Fruit fly (Drosophila melanogaster) whole organism, embryonic: ENCODE results near the gene CG17652.

ENCODE experiments used
- Adf1 ChIP-seq: fragments of 200-800 bp; sonication (Bioruptor generic); IDR thresholded peaks from 2 replicates; pipeline ENCODE4 v1.3.6; 2022; ENCODE audit warnings: missing biosample characterization, missing genetic modification characterization
- Antp ChIP-seq: fragments of 200-800 bp; sonication (Bioruptor generic); optimal IDR thresholded peaks from 3 replicates; lab custom pipeline; 2016; ENCODE audit warnings: missing biosample characterization, missing genetic modification characterization
- B-H2 ChIP-seq: fragments of 200-800 bp; sonication (Bioruptor generic); optimal IDR thresholded peaks from 2 replicates; lab custom pipeline; 2018; ENCODE audit warnings: missing biosample characterization, mild to moderate bottlenecking, missing genetic modification characterization
- CG10267 ChIP-seq: fragments of 200-800 bp; sonication (Bioruptor generic); optimal IDR thresholded peaks from 2 replicates; lab custom pipeline; 2018; ENCODE audit warnings: missing biosample characterization, mild to moderate bottlenecking, missing genetic modification characterization, moderate library complexity
- CG11247 ChIP-seq: fragments of 200-800 bp; sonication (Bioruptor generic); IDR thresholded peaks from 2 replicates; pipeline ENCODE4 v1.3.6; 2022; ENCODE audit warnings: missing biosample characterization, missing genetic modification characterization
- CG12659 ChIP-seq: fragments of 200-800 bp; sonication (Bioruptor generic); optimal IDR thresholded peaks from 3 replicates; lab custom pipeline; 2017; ENCODE audit warnings: mild to moderate bottlenecking, missing biosample characterization, missing genetic modification reagents, missing genetic modification characterization
- CG13775 ChIP-seq: fragments of 200-800 bp; sonication (Bioruptor generic); optimal IDR thresholded peaks from 3 replicates; lab custom pipeline; 2017; ENCODE audit warnings: missing biosample characterization, mild to moderate bottlenecking, missing genetic modification characterization
- CG16863 ChIP-seq: fragments of 200-800 bp; sonication (Bioruptor generic); optimal IDR thresholded peaks from 3 replicates; lab custom pipeline; 2016; ENCODE audit warnings: missing biosample characterization, missing genetic modification characterization
- CG18619 ChIP-seq: fragments of 200-800 bp; sonication (Bioruptor generic); optimal IDR thresholded peaks from 3 replicates; lab custom pipeline; 2017; ENCODE audit warnings: missing biosample characterization, mild to moderate bottlenecking, missing genetic modification characterization
- CG3065 ChIP-seq: fragments of 200-800 bp; sonication (Bioruptor generic); optimal IDR thresholded peaks from 2 replicates; lab custom pipeline; 2016; ENCODE audit warnings: missing biosample characterization, missing genetic modification characterization
- CG32772 ChIP-seq: fragments of 200-800 bp; sonication (Bioruptor generic); IDR thresholded peaks from 2 replicates; pipeline ENCODE4 v1.3.6; 2022; ENCODE audit warnings: missing biosample characterization, missing genetic modification characterization
- CG43689 ChIP-seq: fragments of 200-800 bp; sonication (Bioruptor generic); IDR thresholded peaks from 2 replicates; pipeline ENCODE4 v1.3.6; 2022; ENCODE audit warnings: missing biosample characterization, missing genetic modification characterization
- CG4820 ChIP-seq: fragments of 200-800 bp; sonication (Bioruptor generic); optimal IDR thresholded peaks from 3 replicates; lab custom pipeline; 2016; ENCODE audit warnings: missing biosample characterization, missing genetic modification characterization
- CG5953 ChIP-seq: fragments of 200-800 bp; sonication (Bioruptor generic); IDR thresholded peaks from 2 replicates; pipeline ENCODE4 v1.3.6; 2022; ENCODE audit warnings: missing biosample characterization, missing genetic modification characterization
- CG7786 ChIP-seq: fragments of 200-800 bp; sonication (Bioruptor generic); optimal IDR thresholded peaks from 2 replicates; lab custom pipeline; 2016; ENCODE audit warnings: missing biosample characterization, missing genetic modification characterization
- CG7928 ChIP-seq: fragments of 200-800 bp; sonication (Bioruptor generic); optimal IDR thresholded peaks from 2 replicates; lab custom pipeline; 2017; ENCODE audit warnings: missing biosample characterization, mild to moderate bottlenecking, missing genetic modification characterization
- CG7987 ChIP-seq: fragments of 200-800 bp; sonication (Bioruptor generic); optimal IDR thresholded peaks from 2 replicates; lab custom pipeline; 2018; ENCODE audit warnings: missing biosample characterization, mild to moderate bottlenecking, missing genetic modification characterization, moderate library complexity
- CG8359 ChIP-seq: fragments of 200-800 bp; sonication (Bioruptor generic); optimal IDR thresholded peaks from 2 replicates; lab custom pipeline; 2017; ENCODE audit warnings: missing biosample characterization, mild to moderate bottlenecking, missing genetic modification characterization, borderline replicate concordance
- CG8765 ChIP-seq: fragments of 200-800 bp; sonication (Bioruptor generic); IDR thresholded peaks from 2 replicates; pipeline ENCODE4 v1.3.6; 2022; ENCODE audit warnings: missing biosample characterization, missing genetic modification characterization
- CHES-1-like ChIP-seq: fragments of 200-800 bp; sonication (Bioruptor generic); optimal IDR thresholded peaks from 2 replicates; lab custom pipeline; 2016; ENCODE audit warnings: missing biosample characterization, missing genetic modification characterization
- CrebB ChIP-seq: fragments of 200-800 bp; sonication (Bioruptor generic); optimal IDR thresholded peaks from 3 replicates; lab custom pipeline; 2018; ENCODE audit warnings: missing biosample characterization, mild to moderate bottlenecking, missing genetic modification characterization
- Dip3 ChIP-seq: fragments of 200-800 bp; sonication (Bioruptor generic); optimal IDR thresholded peaks from 3 replicates; lab custom pipeline; 2016; ENCODE audit warnings: missing biosample characterization, missing genetic modification characterization
- Fer2 ChIP-seq: fragments of 200-800 bp; sonication (Bioruptor generic); optimal IDR thresholded peaks from 2 replicates; lab custom pipeline; 2018; ENCODE audit warnings: missing biosample characterization, mild to moderate bottlenecking, missing genetic modification characterization, moderate library complexity
- Hmr ChIP-seq: fragments of 200-800 bp; sonication (Bioruptor generic); optimal IDR thresholded peaks from 3 replicates; lab custom pipeline; 2017; ENCODE audit warnings: mild to moderate bottlenecking, missing biosample characterization, missing genetic modification reagents, missing genetic modification characterization
- Jarid2 ChIP-seq: fragments of 200-800 bp; sonication (Bioruptor generic); optimal IDR thresholded peaks from 3 replicates; lab custom pipeline; 2017; ENCODE audit warnings: mild to moderate bottlenecking, missing biosample characterization, missing genetic modification reagents, missing genetic modification characterization
- Kr ChIP-seq: fragments of 200-800 bp; sonication (Bioruptor generic); optimal IDR thresholded peaks from 2 replicates; lab custom pipeline; 2017; ENCODE audit warnings: missing biosample characterization, mild to moderate bottlenecking, missing genetic modification characterization
- NfI ChIP-seq: fragments of 200-800 bp; sonication (Bioruptor generic); optimal IDR thresholded peaks from 3 replicates; lab custom pipeline; 2018; ENCODE audit warnings: missing biosample characterization, mild to moderate bottlenecking, missing genetic modification characterization, moderate library complexity
- Poxn ChIP-seq: fragments of 200-800 bp; sonication (Bioruptor generic); IDR thresholded peaks from 2 replicates; pipeline ENCODE4 v1.3.6; 2022; ENCODE audit warnings: missing biosample characterization, missing genetic modification characterization
- Scr ChIP-seq: fragments of 200-800 bp; sonication (Bioruptor generic); IDR thresholded peaks from 2 replicates; pipeline ENCODE4 v1.3.6; 2022; ENCODE audit warnings: missing biosample characterization, missing genetic modification characterization; ENCODE audit not compliant: partially characterized antibody
- Side ChIP-seq: fragments of 200-800 bp; sonication (Bioruptor generic); optimal IDR thresholded peaks from 2 replicates; lab custom pipeline; 2016; ENCODE audit warnings: missing biosample characterization, missing genetic modification characterization
- Sin3A ChIP-seq: fragments of >200 bp; optimal IDR thresholded peaks from 2 replicates; lab custom pipeline; 2018
- az2 ChIP-seq: fragments of 200-800 bp; sonication (Bioruptor generic); optimal IDR thresholded peaks from 3 replicates; lab custom pipeline; 2016; ENCODE audit warnings: missing biosample characterization, missing genetic modification characterization
- br ChIP-seq: fragments of >200 bp; optimal IDR thresholded peaks from 2 replicates; lab custom pipeline; 2017
- caup ChIP-seq: fragments of 200-800 bp; sonication (Bioruptor generic); optimal IDR thresholded peaks from 3 replicates; lab custom pipeline; 2017; ENCODE audit warnings: missing biosample characterization, mild to moderate bottlenecking, missing genetic modification characterization, moderate library complexity; ENCODE audit not compliant: severe bottlenecking
- dpn ChIP-seq, 2 experiments: fragments of 200-800 bp; sonication (Bioruptor generic); optimal IDR thresholded peaks; 3 replicates each; lab custom pipeline; 2016; ENCODE audit warnings: missing biosample characterization in 2 of 2, missing genetic modification characterization in 2 of 2
- ewg ChIP-seq: fragments of 200-800 bp; sonication (Bioruptor generic); optimal IDR thresholded peaks from 3 replicates; lab custom pipeline; 2017; ENCODE audit warnings: mild to moderate bottlenecking, missing biosample characterization, missing genetic modification reagents, missing genetic modification characterization
- ftz-f1 ChIP-seq: fragments of 200-800 bp; sonication (Bioruptor generic); optimal IDR thresholded peaks from 2 replicates; lab custom pipeline; 2016; ENCODE audit warnings: missing biosample characterization, missing genetic modification characterization
- gce ChIP-seq: fragments of 200-800 bp; sonication (Bioruptor generic); IDR thresholded peaks from 3 replicates; pipeline ENCODE4 v1.3.6; 2022; ENCODE audit warnings: missing biosample characterization, missing genetic modification characterization
- gsb-n ChIP-seq: fragments of 200-800 bp; sonication (Bioruptor generic); optimal IDR thresholded peaks from 3 replicates; lab custom pipeline; 2018; ENCODE audit warnings: missing biosample characterization, mild to moderate bottlenecking, missing genetic modification characterization
- ham ChIP-seq: fragments of 200-800 bp; sonication (Bioruptor generic); IDR thresholded peaks from 2 replicates; pipeline ENCODE4 v1.3.6; 2022; ENCODE audit warnings: missing biosample characterization, missing genetic modification characterization
- hkb ChIP-seq, 2 experiments: fragments of 200-800 bp in 1 of 2; fragments of >200 bp in 1 of 2; sonication (Bioruptor generic) in 1 of 2; IDR thresholded peaks in 1 of 2; optimal IDR thresholded peaks in 1 of 2; 2 replicates each; pipeline versions ENCODE4 v1.3.6 to Lab custom; 2017 to 2022; ENCODE audit warnings: missing biosample characterization in 1 of 2, missing genetic modification characterization in 1 of 2
- run ChIP-seq: fragments of 200-800 bp; sonication (Bioruptor generic); optimal IDR thresholded peaks from 3 replicates; lab custom pipeline; 2018; ENCODE audit warnings: missing biosample characterization, mild to moderate bottlenecking, missing genetic modification characterization
- shn ChIP-seq: fragments of 200-800 bp; sonication (Bioruptor generic); optimal IDR thresholded peaks from 3 replicates; lab custom pipeline; 2016; ENCODE audit warnings: missing biosample characterization, missing genetic modification characterization
- sob ChIP-seq: fragments of 200-800 bp; sonication (Bioruptor generic); IDR thresholded peaks from 2 replicates; pipeline ENCODE4 v1.3.6; 2022; ENCODE audit warnings: missing biosample characterization, missing genetic modification characterization
- sr ChIP-seq: fragments of 200-800 bp; sonication (Bioruptor generic); IDR thresholded peaks from 3 replicates; pipeline ENCODE4 v1.3.6; 2022; ENCODE audit warnings: missing biosample characterization, missing genetic modification characterization
- ssp ChIP-seq: fragments of 200-800 bp; sonication (Bioruptor generic); IDR thresholded peaks from 2 replicates; pipeline ENCODE4 v1.3.6; 2022; ENCODE audit warnings: missing biosample characterization, missing genetic modification characterization
- tll ChIP-seq, 2 experiments: fragments of 200-800 bp in 1 of 2; fragments of >200 bp in 1 of 2; sonication (Bioruptor generic) in 1 of 2; optimal IDR thresholded peaks; 2 replicates each; lab custom pipeline; 2017 to 2019; ENCODE audit warnings: missing biosample characterization in 2 of 2, missing genetic modification characterization in 2 of 2, mild to moderate bottlenecking in 1 of 2, moderate library complexity in 1 of 2
- toy ChIP-seq: fragments of 200-800 bp; sonication (Bioruptor generic); IDR thresholded peaks from 2 replicates; pipeline ENCODE4 v1.3.6; 2022; ENCODE audit warnings: missing biosample characterization, missing genetic modification characterization
- yki ChIP-seq: fragments of >200 bp; optimal IDR thresholded peaks from 3 replicates; lab custom pipeline; 2018

Gene CG17652

DNA sequence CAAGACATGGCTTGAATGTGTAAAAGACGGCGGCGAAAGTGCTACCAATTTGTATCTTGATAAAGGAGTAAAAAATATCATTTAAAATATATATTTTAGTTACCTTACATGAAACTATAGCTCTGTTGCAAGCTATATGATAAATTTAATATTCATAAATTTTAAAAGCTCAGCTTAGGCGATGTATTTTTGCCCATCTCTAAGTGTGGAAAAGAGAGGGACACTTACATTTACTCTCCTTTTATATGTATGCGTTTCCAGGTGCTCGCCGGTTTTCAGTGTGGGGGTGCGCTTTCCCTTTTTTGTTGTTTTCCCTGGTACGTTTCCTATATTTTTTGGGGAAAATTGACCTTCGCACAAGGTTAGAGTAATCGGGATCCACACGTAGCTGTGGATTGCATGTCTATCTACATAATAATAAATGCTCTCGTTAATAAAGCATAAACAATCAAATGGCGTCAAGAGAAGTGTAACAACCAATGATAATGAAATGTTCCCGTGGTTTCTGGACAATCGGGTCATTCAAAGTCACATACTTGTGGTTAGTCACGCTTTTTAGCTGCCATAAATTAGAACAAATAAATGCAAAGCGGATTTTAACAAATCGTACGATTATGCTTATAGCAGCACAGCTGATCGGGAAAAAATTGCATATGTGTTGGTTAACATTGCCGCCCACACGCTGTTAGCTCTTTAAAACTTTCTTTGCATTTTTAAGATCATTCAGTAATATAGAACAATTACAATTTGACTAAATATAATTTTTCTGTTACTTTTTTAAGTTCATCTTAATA is 4.1 kb downstream of the CG17652 start (continued):
- TF ChIP-seq ssp (GFP tag; lab: Robert Waterston, UW) (peak; percentile 90), caup (GFP tag; lab: Kevin White, UChicago) (peak; percentile 99), gce (GFP tag; lab: Robert Waterston, UW) (peak; percentile 85), Sin3A (no peak), CHES-1-like (GFP tag; lab: Kevin White, UChicago) (peak; percentile 85), CG5953 (GFP tag; lab: Robert Waterston, UW) (peak; percentile 90), Scr (peak; percentile 97), NfI (peak; percentile 99), B-H2 (GFP tag; lab: Kevin White, UChicago) (peak; percentile 100), CG16863 (GFP tag; lab: Kevin White, UChicago) (peak; percentile 84), Poxn (GFP tag; lab: Robert Waterston, UW) (peak; percentile 94), ftz-f1 (GFP tag; lab: Kevin White, UChicago) (peak; percentile 89), CG7786 (GFP tag; lab: Kevin White, UChicago) (peak; percentile 82), CG12659 (GFP tag; lab: Kevin White, UChicago) (peak; percentile 99), CG7928 (GFP tag; lab: Kevin White, UChicago) (peak; percentile 78), CG13775 (GFP tag; lab: Kevin White, UChicago) (peak; percentile 98), CG3065 (GFP tag; lab: Kevin White, UChicago) (peak; percentile 89), shn (GFP tag; lab: Kevin White, UChicago) (peak; percentile 57), CG43689 (peak; percentile 89), sr (GFP tag; lab: Robert Waterston, UW) (peak; percentile 62; the same call in 2 of the 3 replicates), br (lab: Kevin White, UChicago) (no peak), Kr (peak; percentile 81), Hmr (GFP tag; lab: Kevin White, UChicago) (peak; percentile 99), CG32772 (GFP tag; lab: Robert Waterston, UW) (peak; percentile 93), dpn (GFP tag; optimal IDR thresholded peaks at IDR 0.05; lab: Kevin White, UChicago) (peak; percentile 79 to 98), Jarid2 (GFP tag; lab: Kevin White, UChicago) (peak; percentile 79), sob (GFP tag; lab: Robert Waterston, UW) (peak; percentile 98), tll (GFP tag; optimal IDR thresholded peaks at IDR 0.05; lab: Kevin White, UChicago) (peak in 1 of 2 experiments; percentile 40), CG18619 (GFP tag; lab: Kevin White, UChicago) (peak; percentile 99), CG7987 (GFP tag; lab: Kevin White, UChicago) (peak; percentile 62), Adf1 (GFP tag; lab: Robert Waterston, UW) (peak; percentile 87), Dip3 (GFP tag; lab: Kevin White, UChicago) (peak; percentile 89), ham (GFP tag; lab: Robert Waterston, UW) (peak; percentile 87), CG4820 (peak; percentile 94), ewg (GFP tag; lab: Kevin White, UChicago) (peak; percentile 100), Fer2 (peak; percentile 97), CG8765 (GFP tag; lab: Robert Waterston, UW) (peak; percentile 89), Antp (peak; percentile 74), hkb (optimal IDR thresholded peaks at IDR 0.05; lab: Kevin White, UChicago) (no peak), hkb (GFP tag; IDR thresholded peaks at IDR 0.05; lab: Robert Waterston, UW) (peak; percentile 98), gsb-n (peak; percentile 97), CG8359 (peak; percentile 65), CG11247 (peak; percentile 97), Side (GFP tag; lab: Kevin White, UChicago) (peak; percentile 80), run (tag; lab: Kevin White, UChicago) (peak; percentile 96), az2 (GFP tag; lab: Kevin White, UChicago) (peak; percentile 95), CrebB (peak; percentile 98), CG10267 (peak; percentile 91), toy (GFP tag; lab: Robert Waterston, UW) (peak; percentile 93), yki (lab: Kevin White, UChicago) (no peak)
